Worm (Caenorhabditis elegans) whole organism, L2 larva: ENCODE results near the gene lgc-33.

Source experiments
- C34F6.9 ChIP-seq: fragments of 150-350 bp; optimal IDR thresholded peaks from 2 replicates; lab custom pipeline; 2014; ENCODE audit warnings: missing biosample characterization, missing genetic modification characterization
- R02D3.7 ChIP-seq: fragments of 150-350 bp; optimal IDR thresholded peaks from 2 replicates; lab custom pipeline; 2014; ENCODE audit warnings: missing biosample characterization, missing genetic modification characterization
- blmp-1 ChIP-seq: sonication (generic microtip); optimal IDR thresholded peaks from 2 replicates; lab custom pipeline; 2017; ENCODE audit warnings: missing genetic modification characterization, mild to moderate bottlenecking, missing compliant biosample characterization, antibody characterized with exemption, moderate library complexity; ENCODE audit not compliant: insufficient read depth
- ceh-82 ChIP-seq: fragments of 150-350 bp; optimal IDR thresholded peaks from 2 replicates; lab custom pipeline; 2014; ENCODE audit warnings: missing biosample characterization, missing genetic modification characterization
- fos-1 ChIP-seq: fragments of 150-350 bp; optimal IDR thresholded peaks from 2 replicates; lab custom pipeline; 2014; ENCODE audit warnings: missing biosample characterization, missing genetic modification characterization
- mdl-1 ChIP-seq, 2 experiments: fragments of 150-350 bp in 1 of 2; sonication (generic microtip) in 1 of 2; optimal IDR thresholded peaks; 2 replicates each; lab custom pipeline; 2017; ENCODE audit warnings: missing biosample characterization in 2 of 2, missing genetic modification characterization in 2 of 2
- nhr-10 ChIP-seq: sonication (generic microtip); optimal IDR thresholded peaks from 2 replicates; lab custom pipeline; 2017; ENCODE audit warnings: missing biosample characterization, missing genetic modification characterization
- nhr-21 ChIP-seq: fragments of 150-350 bp; optimal IDR thresholded peaks from 2 replicates; lab custom pipeline; 2014; ENCODE audit warnings: missing biosample characterization, missing genetic modification characterization
- nhr-237 ChIP-seq: fragments of 150-350 bp; optimal IDR thresholded peaks from 2 replicates; lab custom pipeline; 2014; ENCODE audit warnings: missing biosample characterization, missing genetic modification characterization
- nhr-25 ChIP-seq: fragments of 150-350 bp; sonication (generic microtip); optimal IDR thresholded peaks from 3 replicates; lab custom pipeline; 2014; ENCODE audit warnings: missing biosample characterization, missing genetic modification characterization
- nhr-6 ChIP-seq: fragments of 150-350 bp; optimal IDR thresholded peaks from 2 replicates; lab custom pipeline; 2014; ENCODE audit warnings: missing biosample characterization, missing genetic modification characterization
- nhr-77 ChIP-seq: fragments of 150-350 bp; optimal IDR thresholded peaks from 2 replicates; lab custom pipeline; 2014; ENCODE audit warnings: missing biosample characterization, missing genetic modification characterization
- unc-62 ChIP-seq: fragments of 150-350 bp; optimal IDR thresholded peaks from 2 replicates; lab custom pipeline; 2014; ENCODE audit warnings: missing biosample characterization, missing genetic modification reagents, missing genetic modification characterization

DNA sequence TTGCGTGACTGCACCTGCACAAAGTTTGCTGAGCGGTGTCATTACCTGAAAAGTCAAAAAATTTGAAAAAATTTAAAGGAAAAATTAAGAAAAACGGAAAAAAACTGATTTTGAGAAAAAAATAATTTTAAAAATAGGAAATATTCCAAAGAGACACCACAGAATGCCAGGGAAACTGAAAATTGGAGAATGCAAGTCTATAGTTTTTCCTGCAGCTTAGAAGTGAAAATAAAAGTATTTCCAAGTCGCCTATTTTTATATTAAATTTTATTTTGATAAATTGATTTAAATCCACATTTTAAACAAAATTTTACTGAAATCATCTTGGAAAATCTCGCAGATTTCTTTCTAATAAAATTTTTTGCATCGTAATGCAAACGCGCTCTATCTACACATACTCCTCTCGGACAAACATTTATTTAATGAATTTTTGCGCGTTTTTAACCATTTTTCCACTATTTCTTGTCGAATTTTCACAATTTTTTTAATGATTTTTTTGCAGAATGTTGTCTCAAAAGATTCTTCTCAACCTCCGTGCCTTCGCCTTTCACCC is 48.7 kb upstream of the lgc-33 start, which contains the start of the genes F56B3.11 and ech-5:
- peak; percentile 44 for TF ChIP-seq fos-1 (tag; lab: Kevin White, UChicago)
- peak; percentile 37 for TF ChIP-seq nhr-10
- TF ChIP-seq C34F6.9 (tag; lab: Kevin White, UChicago) = peak; percentile 91
- peak; percentile 43 for TF ChIP-seq nhr-6 (tag; lab: Kevin White, UChicago)
- no peak for TF ChIP-seq unc-62 (GFP tag; lab: Kevin White, UChicago)
- no peak for TF ChIP-seq blmp-1 (tag; lab: Kevin White, UChicago)
- TF ChIP-seq nhr-77 (tag; lab: Kevin White, UChicago) = no peak
- TF ChIP-seq nhr-25 (tag; lab: Kevin White, UChicago) = peak; percentile 66
- no peak for TF ChIP-seq R02D3.7 (tag; lab: Kevin White, UChicago)
- peak; percentile 13 for TF ChIP-seq nhr-21 (tag; lab: Kevin White, UChicago)
- no peak for TF ChIP-seq nhr-237
- TF ChIP-seq mdl-1 (tag; optimal IDR thresholded peaks at IDR 0.05; lab: Kevin White, UChicago) = no peak
- no peak for TF ChIP-seq ceh-82 (tag; lab: Kevin White, UChicago)
